Fruit fly (Drosophila melanogaster) whole organism, prepupa: Measurements from ENCODE around the gene CG42810.
A peak's percentile ranks its signal among the peaks of the same experiment; 100 is the strongest.

Experiments
- Blimp-1 ChIP-seq: fragments of 200-800 bp; sonication (Bioruptor generic); optimal IDR thresholded peaks from 3 replicates; lab custom pipeline; 2017; ENCODE audit warnings: missing biosample characterization, missing genetic modification characterization, mild to moderate bottlenecking, moderate library complexity, missing genetic modification reagents
- CG10631 ChIP-seq: fragments of 200-800 bp; sonication (Bioruptor generic); optimal IDR thresholded peaks from 2 replicates; lab custom pipeline; 2016; ENCODE audit warnings: missing biosample characterization, missing genetic modification characterization
- CG10669 ChIP-seq: fragments of 200-800 bp; sonication (Bioruptor generic); optimal IDR thresholded peaks from 3 replicates; lab custom pipeline; 2018; ENCODE audit warnings: missing biosample characterization, mild to moderate bottlenecking, missing genetic modification characterization, moderate library complexity
- CG11294 ChIP-seq: fragments of 200-800 bp; sonication (Bioruptor generic); IDR thresholded peaks from 2 replicates; pipeline ENCODE4 v1.3.6; 2022; ENCODE audit warnings: missing biosample characterization, missing genetic modification characterization
- CG11762 ChIP-seq: fragments of 200-800 bp; sonication (Bioruptor generic); optimal IDR thresholded peaks from 3 replicates; lab custom pipeline; 2016; ENCODE audit warnings: missing biosample characterization, missing genetic modification characterization; ENCODE audit not compliant: insufficient read depth
- CG15336 ChIP-seq: fragments of 200-800 bp; sonication (Bioruptor generic); IDR thresholded peaks from 2 replicates; pipeline ENCODE4 v1.3.6; 2022; ENCODE audit warnings: missing biosample characterization, missing genetic modification characterization
- CG3032 ChIP-seq: fragments of 200-800 bp; optimal IDR thresholded peaks from 2 replicates; lab custom pipeline; 2019; ENCODE audit warnings: missing biosample characterization, mild to moderate bottlenecking, missing genetic modification characterization, moderate library complexity
- CG31627 ChIP-seq: fragments of 200-800 bp; sonication (Bioruptor generic); optimal IDR thresholded peaks from 3 replicates; lab custom pipeline; 2016; ENCODE audit warnings: missing biosample characterization, missing genetic modification characterization
- CG3919 ChIP-seq: fragments of 200-800 bp; sonication (Bioruptor generic); optimal IDR thresholded peaks from 3 replicates; lab custom pipeline; 2016; ENCODE audit warnings: missing biosample characterization, missing genetic modification characterization
- CG4318 ChIP-seq: fragments of 200-800 bp; sonication (Bioruptor generic); optimal IDR thresholded peaks from 3 replicates; lab custom pipeline; 2017; ENCODE audit warnings: missing biosample characterization, mild to moderate bottlenecking, missing genetic modification characterization
- CG6163 ChIP-seq: fragments of 200-800 bp; sonication (Bioruptor generic); IDR thresholded peaks from 3 replicates; pipeline ENCODE4 v1.3.6; 2022; ENCODE audit warnings: missing biosample characterization, missing genetic modification characterization
- CG6276 ChIP-seq: fragments of 200-800 bp; sonication (Bioruptor generic); optimal IDR thresholded peaks from 2 replicates; lab custom pipeline; 2017; ENCODE audit warnings: missing biosample characterization, mild to moderate bottlenecking, missing genetic modification characterization
- CG6792 ChIP-seq: fragments of 200-800 bp; sonication (Bioruptor generic); optimal IDR thresholded peaks from 3 replicates; lab custom pipeline; 2016; ENCODE audit warnings: missing biosample characterization, missing genetic modification characterization
- CG6808 ChIP-seq: fragments of 200-800 bp; sonication (Bioruptor generic); optimal IDR thresholded peaks from 3 replicates; lab custom pipeline; 2017; ENCODE audit warnings: missing biosample characterization, missing genetic modification characterization, mild to moderate bottlenecking, moderate library complexity, missing genetic modification reagents
- CG6854 ChIP-seq: fragments of 200-800 bp; sonication (Bioruptor generic); optimal IDR thresholded peaks from 2 replicates; lab custom pipeline; 2017; ENCODE audit warnings: missing biosample characterization, mild to moderate bottlenecking, missing genetic modification characterization
- CG7368 ChIP-seq: fragments of 200-800 bp; sonication (Bioruptor generic); optimal IDR thresholded peaks from 3 replicates; lab custom pipeline; 2016; ENCODE audit warnings: missing biosample characterization, missing genetic modification characterization
- CG8119 ChIP-seq: fragments of 200-800 bp; sonication (Bioruptor generic); IDR thresholded peaks from 3 replicates; pipeline ENCODE4 v1.3.6; 2022; ENCODE audit warnings: missing biosample characterization, missing genetic modification characterization
- CG8319 ChIP-seq: fragments of 200-800 bp; sonication (Bioruptor generic); optimal IDR thresholded peaks from 3 replicates; lab custom pipeline; 2016; ENCODE audit warnings: missing biosample characterization, missing genetic modification characterization
- CG8632 ChIP-seq: fragments of 200-800 bp; sonication (Bioruptor generic); optimal IDR thresholded peaks from 3 replicates; lab custom pipeline; 2016; ENCODE audit warnings: missing biosample characterization, missing genetic modification characterization
- CG9139 ChIP-seq: fragments of 200-800 bp; sonication (Bioruptor generic); optimal IDR thresholded peaks from 3 replicates; lab custom pipeline; 2017; ENCODE audit warnings: missing biosample characterization, mild to moderate bottlenecking, missing genetic modification characterization
- Eip75B ChIP-seq: fragments of 200-800 bp; sonication (Bioruptor generic); optimal IDR thresholded peaks from 3 replicates; lab custom pipeline; 2016; ENCODE audit warnings: missing biosample characterization, missing genetic modification characterization
- Eip78C ChIP-seq: fragments of 200-800 bp; sonication (Bioruptor generic); peaks from one replicate; lab custom pipeline; 2016; ENCODE audit warnings: missing biosample characterization, missing genetic modification characterization
- Eip93F ChIP-seq: fragments of 200-800 bp; sonication (Bioruptor generic); optimal IDR thresholded peaks from 2 replicates; lab custom pipeline; 2016; ENCODE audit warnings: missing biosample characterization, mild to moderate bottlenecking, missing genetic modification characterization
- Ets96B ChIP-seq: fragments of 200-800 bp; optimal IDR thresholded peaks from 2 replicates; lab custom pipeline; 2019; ENCODE audit warnings: missing biosample characterization, mild to moderate bottlenecking, missing genetic modification characterization, moderate library complexity
- Hr4 ChIP-seq: fragments of 200-800 bp; sonication (Bioruptor generic); optimal IDR thresholded peaks from 3 replicates; lab custom pipeline; 2016; ENCODE audit warnings: missing biosample characterization, missing genetic modification characterization
- Lpt ChIP-seq: fragments of 200-800 bp; sonication (Bioruptor generic); optimal IDR thresholded peaks from 3 replicates; lab custom pipeline; 2016; ENCODE audit warnings: missing biosample characterization, missing genetic modification characterization
- Met ChIP-seq: fragments of 200-800 bp; sonication (Bioruptor generic); optimal IDR thresholded peaks from 3 replicates; lab custom pipeline; 2016; ENCODE audit warnings: missing biosample characterization, missing genetic modification characterization
- OdsH ChIP-seq: fragments of 200-800 bp; sonication (Bioruptor generic); optimal IDR thresholded peaks from 3 replicates; lab custom pipeline; 2016; ENCODE audit warnings: missing biosample characterization, missing genetic modification characterization
- Sox102F ChIP-seq: fragments of 200-800 bp; sonication (Bioruptor generic); optimal IDR thresholded peaks from 2 replicates; lab custom pipeline; 2016; ENCODE audit warnings: missing biosample characterization, mild to moderate bottlenecking, missing genetic modification characterization
- achi ChIP-seq: fragments of 200-800 bp; sonication (Bioruptor generic); optimal IDR thresholded peaks from 3 replicates; lab custom pipeline; 2016; ENCODE audit warnings: missing biosample characterization, missing genetic modification characterization
- acj6 ChIP-seq: fragments of 200-800 bp; sonication (Bioruptor generic); optimal IDR thresholded peaks from 3 replicates; lab custom pipeline; 2016; ENCODE audit warnings: missing biosample characterization, missing genetic modification characterization
- dsx ChIP-seq: fragments of 200-800 bp; optimal IDR thresholded peaks from 3 replicates; lab custom pipeline; 2019; ENCODE audit warnings: missing biosample characterization, mild to moderate bottlenecking, missing genetic modification characterization, moderate library complexity; ENCODE audit not compliant: poor library complexity, severe bottlenecking
- eg ChIP-seq: fragments of 200-800 bp; sonication (Bioruptor generic); IDR thresholded peaks from 3 replicates; pipeline ENCODE4 v1.3.6; 2022; ENCODE audit warnings: missing biosample characterization, missing genetic modification characterization
- esn ChIP-seq: fragments of 200-800 bp; sonication (Bioruptor generic); optimal IDR thresholded peaks from 2 replicates; lab custom pipeline; 2016; ENCODE audit warnings: missing biosample characterization, mild to moderate bottlenecking, missing genetic modification characterization, moderate library complexity
- fd59A ChIP-seq: fragments of 200-800 bp; sonication (Bioruptor generic); optimal IDR thresholded peaks from 2 replicates; lab custom pipeline; 2017; ENCODE audit warnings: missing biosample characterization, mild to moderate bottlenecking, missing genetic modification characterization, missing genetic modification reagents
- fd85E ChIP-seq: fragments of 200-800 bp; sonication (Bioruptor generic); optimal IDR thresholded peaks from 3 replicates; lab custom pipeline; 2016; ENCODE audit warnings: missing biosample characterization, missing genetic modification characterization
- fkh ChIP-seq: fragments of 200-800 bp; sonication (Bioruptor generic); optimal IDR thresholded peaks from 3 replicates; lab custom pipeline; 2017; ENCODE audit warnings: missing biosample characterization, mild to moderate bottlenecking, missing genetic modification characterization, moderate library complexity
- net ChIP-seq: fragments of 200-800 bp; sonication (Bioruptor generic); optimal IDR thresholded peaks from 3 replicates; lab custom pipeline; 2016; ENCODE audit warnings: missing biosample characterization, missing genetic modification characterization
- pdm3 ChIP-seq: fragments of 200-800 bp; sonication (Bioruptor generic); optimal IDR thresholded peaks from 3 replicates; lab custom pipeline; 2016; ENCODE audit warnings: missing biosample characterization, missing genetic modification characterization
- salr ChIP-seq, 2 experiments: fragments of 200-800 bp; sonication (Bioruptor generic); optimal IDR thresholded peaks; 3 replicates each; lab custom pipeline; 2016 to 2018; ENCODE audit warnings: missing biosample characterization in 2 of 2, missing genetic modification characterization in 2 of 2, mild to moderate bottlenecking in 1 of 2
- spab ChIP-seq: fragments of 200-800 bp; sonication (Bioruptor generic); optimal IDR thresholded peaks from 2 replicates; lab custom pipeline; 2017; ENCODE audit warnings: missing biosample characterization, mild to moderate bottlenecking, missing genetic modification characterization, missing genetic modification reagents
- ss ChIP-seq, 2 experiments: fragments of 200-800 bp; sonication (Bioruptor generic); optimal IDR thresholded peaks; 2 replicates in 1 of 2; 3 replicates in 1 of 2; lab custom pipeline; 2017 to 2018; ENCODE audit warnings: mild to moderate bottlenecking in 2 of 2, missing biosample characterization in 2 of 2, missing genetic modification characterization in 2 of 2, moderate library complexity in 1 of 2
- topi ChIP-seq: fragments of 200-800 bp; sonication (Bioruptor generic); optimal IDR thresholded peaks from 3 replicates; lab custom pipeline; 2016; ENCODE audit warnings: missing biosample characterization, missing genetic modification characterization

CG42810 gene

dm6 chr2L:13460911-13461866, 1.7 kb downstream of the CG42810 start, which contains the start of gene CG46308 (continued):
- TF ChIP-seq OdsH (GFP tag; lab: Kevin White, UChicago) (peak; percentile 48), CG8119 (GFP tag; lab: Robert Waterston, UW) (0 out of 3 replicates have a peak, but pooled peaks have one; percentile 37), CG7368 (GFP tag; lab: Kevin White, UChicago) (no peak), Hr4 (GFP tag; lab: Kevin White, UChicago) (peak; percentile 53), salr (GFP tag; optimal IDR thresholded peaks at IDR 0.05; lab: Kevin White, UChicago) (no peak), eg (no peak), CG3919 (GFP tag; lab: Kevin White, UChicago) (peak; percentile 45), acj6 (peak; percentile 49), net (peak; percentile 40), pdm3 (GFP tag; lab: Kevin White, UChicago) (peak; percentile 43), CG31627 (peak; percentile 19), Eip78C (GFP tag; lab: Kevin White, UChicago) (peak; percentile 85), fkh (GFP tag; lab: Kevin White, UChicago) (no peak), Met (GFP tag; lab: Kevin White, UChicago) (peak; percentile 36), Sox102F (GFP tag; lab: Kevin White, UChicago) (peak; percentile 41), CG8632 (GFP tag; lab: Kevin White, UChicago) (peak; percentile 3), Blimp-1 (GFP tag; lab: Kevin White, UChicago) (no peak), Eip93F (GFP tag; lab: Kevin White, UChicago) (no peak), dsx (GFP tag; lab: Kevin White, UChicago) (peak; percentile 49), CG6808 (GFP tag; lab: Kevin White, UChicago) (peak; percentile 49), CG6854 (GFP tag; lab: Kevin White, UChicago) (no peak), CG8319 (no peak)
- TF ChIP-seq, all 60 proteins: peak for 36

dm6 chr2L:13475254-13475653, 15.8 kb downstream of the CG42810 start:
- TF ChIP-seq Ets96B (no peak), fd85E (GFP tag; lab: Kevin White, UChicago) (no peak), CG7368 (GFP tag; lab: Kevin White, UChicago) (no peak), esn (no peak), CG10631 (GFP tag; lab: Kevin White, UChicago) (no peak)
- TF ChIP-seq, all 60 proteins: peak for 0

DNA sequence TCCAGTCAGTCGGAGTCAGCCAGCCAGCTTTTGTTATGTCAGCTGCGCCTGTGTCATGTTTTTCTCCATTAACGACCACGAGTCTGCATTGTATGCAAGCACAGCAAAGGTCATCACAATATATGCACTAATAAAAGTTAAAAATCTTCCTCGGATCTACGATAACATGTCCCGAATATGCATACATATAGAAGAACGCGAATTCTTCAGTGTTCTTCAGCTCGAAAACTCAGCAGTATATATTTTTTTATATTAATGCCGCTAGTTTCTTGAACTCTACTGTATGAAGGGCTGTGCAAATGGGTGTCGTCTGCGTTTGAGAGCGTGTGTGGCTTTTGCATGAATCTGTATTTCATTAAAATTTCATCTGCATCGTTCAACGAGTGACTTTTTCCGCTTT, 22.8 kb downstream of the CG42810 start:
- TF ChIP-seq eg (no peak), achi (peak; percentile 34), Eip75B (GFP tag; lab: Kevin White, UChicago) (peak; percentile 52), CG6163 (GFP tag; lab: Robert Waterston, UW) (peak; percentile 61; the same call in 1 of the 3 replicates), Sox102F (GFP tag; lab: Kevin White, UChicago) (peak; percentile 57), CG6792 (GFP tag; lab: Kevin White, UChicago) (peak; percentile 38), CG15336 (GFP tag; lab: Robert Waterston, UW) (no peak), CG11762 (no peak), CG10669 (GFP tag; lab: Kevin White, UChicago) (peak; percentile 27), pdm3 (GFP tag; lab: Kevin White, UChicago) (peak; percentile 50), Lpt (GFP tag; lab: Kevin White, UChicago) (no peak), salr (GFP tag; optimal IDR thresholded peaks at IDR 0.05; lab: Kevin White, UChicago) (peak in 1 of 2 experiments; percentile 28), fd59A (GFP tag; lab: Kevin White, UChicago) (peak; percentile 16), CG6808 (GFP tag; lab: Kevin White, UChicago) (no peak), CG4318 (GFP tag; lab: Kevin White, UChicago) (no peak), OdsH (GFP tag; lab: Kevin White, UChicago) (peak; percentile 69), Ets96B (no peak), CG11294 (GFP tag; lab: Robert Waterston, UW) (no peak), CG10631 (GFP tag; lab: Kevin White, UChicago) (peak; percentile 37), esn (no peak), CG9139 (GFP tag; lab: Kevin White, UChicago) (no peak), acj6 (peak; percentile 62), topi (GFP tag; lab: Kevin White, UChicago) (no peak), CG6276 (GFP tag; lab: Kevin White, UChicago) (no peak), ss (GFP tag; optimal IDR thresholded peaks at IDR 0.05; lab: Kevin White, UChicago) (no peak), fkh (GFP tag; lab: Kevin White, UChicago) (no peak), spab (GFP tag; lab: Kevin White, UChicago) (peak; percentile 18), CG7368 (GFP tag; lab: Kevin White, UChicago) (no peak), CG3032 (tag; lab: Kevin White, UChicago) (no peak), Met (GFP tag; lab: Kevin White, UChicago) (no peak), CG3919 (GFP tag; lab: Kevin White, UChicago) (no peak)
